Fruit fly (Drosophila melanogaster) whole organism, adult: ENCODE data around the gene CG3081.

Source experiments
- CG11617 ChIP-seq: fragments of 200-800 bp; sonication (Bioruptor generic); optimal IDR thresholded peaks from 2 replicates; lab custom pipeline; 2017; ENCODE audit warnings: mild to moderate bottlenecking, missing biosample characterization, missing genetic modification reagents, missing genetic modification characterization
- CG12768 ChIP-seq: fragments of 200-800 bp; sonication (Bioruptor generic); optimal IDR thresholded peaks from 2 replicates; lab custom pipeline; 2017; ENCODE audit warnings: missing biosample characterization, missing genetic modification characterization, mild to moderate bottlenecking, moderate library complexity, missing genetic modification reagents
- CG14711 ChIP-seq: fragments of 200-800 bp; sonication (Bioruptor generic); optimal IDR thresholded peaks from 2 replicates; lab custom pipeline; 2018; ENCODE audit warnings: missing biosample characterization, mild to moderate bottlenecking, missing genetic modification characterization, moderate library complexity
- CG1620 ChIP-seq: fragments of 200-800 bp; sonication (Bioruptor generic); optimal IDR thresholded peaks from 2 replicates; lab custom pipeline; 2016; ENCODE audit warnings: missing biosample characterization, missing genetic modification characterization
- CG33017 ChIP-seq: fragments of 200-800 bp; sonication (Bioruptor generic); optimal IDR thresholded peaks from 2 replicates; lab custom pipeline; 2018; ENCODE audit warnings: missing biosample characterization, mild to moderate bottlenecking, missing genetic modification characterization, moderate library complexity
- CG5204 ChIP-seq: fragments of 200-800 bp; sonication (Bioruptor generic); optimal IDR thresholded peaks from 2 replicates; lab custom pipeline; 2016; ENCODE audit warnings: missing biosample characterization, missing genetic modification characterization
- CG7045 ChIP-seq: fragments of 200-800 bp; sonication (Bioruptor generic); optimal IDR thresholded peaks from 2 replicates; lab custom pipeline; 2017; ENCODE audit warnings: missing biosample characterization, mild to moderate bottlenecking, missing genetic modification characterization
- CG7101 ChIP-seq: fragments of 200-800 bp; sonication (Bioruptor generic); optimal IDR thresholded peaks from 2 replicates; lab custom pipeline; 2018; ENCODE audit warnings: missing biosample characterization, mild to moderate bottlenecking, missing genetic modification characterization, moderate library complexity
- Clk ChIP-seq: fragments of 200-800 bp; sonication (Bioruptor generic); optimal IDR thresholded peaks from 2 replicates; lab custom pipeline; 2017; ENCODE audit warnings: missing biosample characterization, missing genetic modification characterization
- Crg-1 ChIP-seq: fragments of 200-800 bp; sonication (Bioruptor generic); optimal IDR thresholded peaks from 2 replicates; lab custom pipeline; 2016; ENCODE audit warnings: missing biosample characterization, missing genetic modification characterization
- Hr96 ChIP-seq: fragments of 200-800 bp; sonication (Bioruptor generic); optimal IDR thresholded peaks from 2 replicates; lab custom pipeline; 2016; ENCODE audit warnings: missing biosample characterization, missing genetic modification characterization
- Mnt ChIP-seq: fragments of 200-800 bp; sonication (Bioruptor generic); optimal IDR thresholded peaks from 2 replicates; lab custom pipeline; 2016; ENCODE audit warnings: missing biosample characterization, mild to moderate bottlenecking, missing genetic modification characterization
- bab1 ChIP-seq: fragments of 200-800 bp; sonication (Bioruptor generic); optimal IDR thresholded peaks from 3 replicates; lab custom pipeline; 2019; ENCODE audit warnings: missing biosample characterization, mild to moderate bottlenecking, missing genetic modification characterization, moderate library complexity
- cic ChIP-seq: fragments of 200-800 bp; sonication (Bioruptor generic); optimal IDR thresholded peaks from 2 replicates; lab custom pipeline; 2017; ENCODE audit warnings: missing biosample characterization, mild to moderate bottlenecking, missing genetic modification characterization, moderate library complexity
- cnc ChIP-seq, 2 experiments: fragments of >200 bp; optimal IDR thresholded peaks; 2 replicates each; lab custom pipeline; 2017
- kay ChIP-seq: fragments of 200-800 bp; sonication (Bioruptor generic); peaks from one replicate; lab custom pipeline; 2016; ENCODE audit warnings: missing biosample characterization, missing genetic modification characterization, borderline replicate concordance
- ovo ChIP-seq: fragments of 200-800 bp; sonication (Bioruptor generic); optimal IDR thresholded peaks from 2 replicates; lab custom pipeline; 2016; ENCODE audit warnings: missing biosample characterization, missing genetic modification characterization
- pad ChIP-seq: fragments of 200-800 bp; sonication (Bioruptor generic); optimal IDR thresholded peaks from 3 replicates; lab custom pipeline; 2017; ENCODE audit warnings: missing biosample characterization, missing genetic modification characterization, mild to moderate bottlenecking, moderate library complexity, missing genetic modification reagents
- tj ChIP-seq: fragments of 200-800 bp; sonication (Bioruptor generic); optimal IDR thresholded peaks from 3 replicates; lab custom pipeline; 2017; ENCODE audit warnings: missing biosample characterization, mild to moderate bottlenecking, missing genetic modification characterization, moderate library complexity
- toe ChIP-seq: fragments of 200-800 bp; sonication (Bioruptor generic); optimal IDR thresholded peaks from 2 replicates; lab custom pipeline; 2016; ENCODE audit warnings: missing biosample characterization, missing genetic modification characterization

CG3081 gene

DNA sequence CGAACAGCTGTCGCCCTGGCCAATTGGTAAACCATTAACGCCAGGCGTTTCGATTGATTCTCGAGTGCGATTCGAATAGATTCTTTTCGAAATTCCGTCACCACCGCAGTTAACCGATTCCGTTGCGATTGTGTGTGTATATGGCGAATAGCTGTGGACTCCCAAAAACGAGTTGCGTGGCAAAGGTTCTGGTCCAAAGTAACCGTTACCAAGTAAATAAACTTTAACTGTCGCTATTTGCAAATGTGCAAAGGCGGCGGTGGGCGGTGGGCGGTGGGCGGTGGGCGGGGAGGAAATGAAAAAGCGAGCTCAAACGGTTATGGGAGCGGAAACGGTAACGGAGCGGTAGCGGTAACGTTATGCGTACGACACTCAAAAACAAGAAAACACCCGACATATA, at the start of gene CG3081:
Gene CG3081 (minus strand): TSS at position 101 of the 400 bp plus-strand sequence.
- no peak for TF ChIP-seq cic (GFP tag; lab: Kevin White, UChicago)
- TF ChIP-seq CG14711, result no peak
- TF ChIP-seq CG7101, result no peak
- no peak for TF ChIP-seq ovo (GFP tag; lab: Kevin White, UChicago)
- TF ChIP-seq kay (GFP tag; lab: Kevin White, UChicago), result no peak
- TF ChIP-seq pad (GFP tag; lab: Kevin White, UChicago), result no peak
- no peak for TF ChIP-seq Hr96
- TF ChIP-seq tj, result no peak
- TF ChIP-seq Mnt, result no peak
- TF ChIP-seq CG1620 (GFP tag; lab: Kevin White, UChicago), result no peak
- no peak for TF ChIP-seq cnc (optimal IDR thresholded peaks at IDR 0.05; lab: Kevin White, UChicago)
- no peak for TF ChIP-seq CG7045
- TF ChIP-seq toe (GFP tag; lab: Kevin White, UChicago), result no peak
- TF ChIP-seq bab1 (GFP tag; lab: Kevin White, UChicago), result no peak
- no peak for TF ChIP-seq Crg-1
- TF ChIP-seq Clk (GFP tag; lab: Kevin White, UChicago), result no peak
- TF ChIP-seq CG5204 (GFP tag; lab: Kevin White, UChicago), result no peak
- TF ChIP-seq CG11617 (GFP tag; lab: Kevin White, UChicago), result no peak
- no peak for TF ChIP-seq CG33017

DNA sequence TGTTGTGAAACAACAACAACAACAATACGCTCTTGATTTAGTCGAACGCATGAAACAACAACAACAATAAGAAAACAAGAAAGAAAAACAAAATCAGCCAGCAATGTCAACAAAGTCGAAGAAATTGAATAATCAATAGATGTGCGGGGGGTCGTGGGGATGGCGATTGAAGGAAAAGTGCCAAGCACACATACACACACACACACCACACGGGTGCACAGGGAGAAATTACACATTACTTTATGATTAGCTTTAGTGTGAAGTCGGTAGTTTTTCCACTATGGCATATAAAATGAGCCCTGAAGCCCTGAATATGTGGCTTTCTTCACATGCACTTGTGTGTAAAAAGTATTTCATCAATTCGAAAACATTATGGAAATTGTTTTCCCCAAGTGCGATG, 49.2 kb upstream of the CG3081 start:
- TF ChIP-seq cnc (optimal IDR thresholded peaks at IDR 0.05; lab: Kevin White, UChicago), result no peak
- no peak for TF ChIP-seq CG12768 (GFP tag; lab: Kevin White, UChicago)
- TF ChIP-seq CG7045, result no peak

DNA sequence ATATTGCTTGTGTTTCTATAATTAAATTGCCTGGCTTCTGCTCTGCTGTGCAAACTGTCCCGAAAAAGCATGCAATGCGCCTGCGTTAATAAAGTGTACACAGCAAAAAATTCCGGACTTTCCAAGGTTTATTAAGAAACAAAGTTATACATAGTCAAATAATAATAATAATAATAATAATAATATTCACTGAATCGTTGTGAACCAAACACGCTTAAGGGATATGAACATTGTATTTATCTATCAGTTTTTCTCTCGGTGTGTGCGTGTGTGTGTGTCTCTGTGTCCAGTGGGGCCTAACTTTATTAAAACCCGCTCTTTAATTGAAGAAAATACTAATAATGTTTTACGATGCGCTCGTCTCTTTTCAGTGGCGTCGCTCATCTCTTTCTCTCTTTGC, 47.4 kb upstream of the CG3081 start:
- TF ChIP-seq Mnt (peak; percentile 3), CG14711 (peak; percentile 63), CG33017 (peak; percentile 47), CG12768 (GFP tag; lab: Kevin White, UChicago) (peak; percentile 42), bab1 (GFP tag; lab: Kevin White, UChicago) (no peak), CG7101 (peak; percentile 60), CG5204 (GFP tag; lab: Kevin White, UChicago) (no peak), Clk (GFP tag; lab: Kevin White, UChicago) (no peak), CG7045 (peak; percentile 62), tj (peak; percentile 11)

dm6 chrX:4690767-4691166, 47.0 kb upstream of the CG3081 start:
- TF ChIP-seq Clk (GFP tag; lab: Kevin White, UChicago), result no peak
- no peak for TF ChIP-seq CG7045
- TF ChIP-seq CG33017, result no peak
- TF ChIP-seq CG1620 (GFP tag; lab: Kevin White, UChicago), result no peak
- TF ChIP-seq bab1 (GFP tag; lab: Kevin White, UChicago), result no peak
- no peak for TF ChIP-seq Hr96
- TF ChIP-seq Mnt, result no peak
- no peak for TF ChIP-seq cic (GFP tag; lab: Kevin White, UChicago)
- TF ChIP-seq CG7101, result no peak
- no peak for TF ChIP-seq CG12768 (GFP tag; lab: Kevin White, UChicago)
- TF ChIP-seq cnc (optimal IDR thresholded peaks at IDR 0.05; lab: Kevin White, UChicago), result no peak
- TF ChIP-seq tj, result no peak
- TF ChIP-seq CG14711, result no peak
- TF ChIP-seq Crg-1, result no peak
- no peak for TF ChIP-seq CG5204 (GFP tag; lab: Kevin White, UChicago)

DNA sequence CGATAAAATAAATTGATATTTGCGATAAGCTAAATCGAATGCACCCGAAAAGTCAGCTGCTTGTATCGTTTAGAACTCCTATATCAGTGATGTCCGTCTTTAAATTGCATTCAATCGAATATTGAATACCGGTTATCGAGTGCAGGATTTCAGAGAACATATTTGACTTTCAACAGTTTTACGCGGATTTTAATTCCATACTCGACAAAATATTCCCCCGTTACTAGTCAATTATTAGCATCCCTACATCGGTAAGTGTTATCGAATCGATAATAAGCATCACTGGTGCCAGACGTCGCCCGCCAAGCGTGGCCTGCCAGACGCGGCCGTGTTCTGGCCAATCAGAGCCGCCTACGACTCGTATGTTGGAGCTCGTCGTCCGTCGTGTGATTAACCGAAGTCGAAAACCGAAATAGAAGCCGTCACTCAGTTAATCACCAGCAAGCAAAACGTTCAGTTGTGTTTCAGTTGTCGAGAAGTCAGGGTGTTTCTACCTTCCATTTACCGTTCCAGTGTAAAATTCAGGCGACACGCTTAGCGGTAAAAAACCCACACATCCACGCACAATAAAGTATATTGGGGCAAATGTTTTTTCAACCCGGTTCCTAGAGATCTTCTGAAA, 44.1 kb upstream of the CG3081 start, which contains the start of gene ctp:
Gene ctp (plus strand): TSS at position 23 of the 622 bp plus-strand sequence.
- TF ChIP-seq CG11617 (GFP tag; lab: Kevin White, UChicago) (peak; percentile 53), CG12768 (GFP tag; lab: Kevin White, UChicago) (peak; percentile 26), cnc (optimal IDR thresholded peaks at IDR 0.05; lab: Kevin White, UChicago) (no peak), cic (GFP tag; lab: Kevin White, UChicago) (peak; percentile 29), toe (GFP tag; lab: Kevin White, UChicago) (peak; percentile 59), Clk (GFP tag; lab: Kevin White, UChicago) (no peak), pad (GFP tag; lab: Kevin White, UChicago) (peak; percentile 66), Crg-1 (peak; percentile 44), CG1620 (GFP tag; lab: Kevin White, UChicago) (peak; percentile 77), CG7101 (peak; percentile 59), CG14711 (peak; percentile 44), tj (peak; percentile 72), CG5204 (GFP tag; lab: Kevin White, UChicago) (peak; percentile 68), bab1 (GFP tag; lab: Kevin White, UChicago) (peak; percentile 90), CG7045 (peak; percentile 4), Mnt (peak; percentile 77), kay (GFP tag; lab: Kevin White, UChicago) (no peak), ovo (GFP tag; lab: Kevin White, UChicago) (peak; percentile 92), CG33017 (peak; percentile 51), Hr96 (peak; percentile 72)

dm6 chrX:4686723-4687122, 42.9 kb upstream of the CG3081 start, which contains the start of gene Pp2C1:
TSS of gene Pp2C1 (minus strand) at chrX:4686903.
- no peak for TF ChIP-seq CG11617 (GFP tag; lab: Kevin White, UChicago)
- TF ChIP-seq cic (GFP tag; lab: Kevin White, UChicago), result no peak
- no peak for TF ChIP-seq Crg-1
- TF ChIP-seq bab1 (GFP tag; lab: Kevin White, UChicago), result no peak
- TF ChIP-seq toe (GFP tag; lab: Kevin White, UChicago), result peak; percentile 18
- no peak for TF ChIP-seq CG7045
- no peak for TF ChIP-seq ovo (GFP tag; lab: Kevin White, UChicago)
- TF ChIP-seq CG5204 (GFP tag; lab: Kevin White, UChicago), result no peak
